Fruit fly (Drosophila melanogaster): ENCODE data around the gene ScsbetaA.

DNA sequence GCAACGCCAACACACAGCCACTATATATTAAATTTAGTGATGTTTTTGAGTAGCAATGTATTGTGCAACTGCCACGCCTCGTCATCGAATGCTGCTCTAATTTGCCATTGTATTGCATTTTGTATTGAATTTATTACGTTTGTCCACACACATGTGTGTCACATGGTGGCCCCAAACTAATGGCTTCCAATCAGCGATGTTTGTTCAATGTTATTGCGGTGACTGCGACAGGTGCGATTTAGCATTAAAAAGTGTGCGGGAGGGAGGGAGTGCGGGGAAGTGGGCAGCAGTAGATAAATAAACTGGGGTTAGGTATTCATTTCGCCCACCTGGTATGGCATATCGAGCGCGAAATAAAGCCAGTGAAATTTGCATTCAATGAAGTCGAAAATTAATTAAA, 16.6 kb upstream of the ScsbetaA start:
- TF ChIP-seq tj (GFP tag; optimal IDR thresholded peaks at IDR 0.05) (no peak), CG7045 (GFP tag; optimal IDR thresholded peaks at IDR 0.05) (no peak), CG33017 (tag; optimal IDR thresholded peaks at IDR 0.05) (no peak)

All from whole organism, adult.